Fruit fly (Drosophila melanogaster) whole organism, embryonic: ENCODE data around the gene CG45011.

Source experiments
- Abd-B ChIP-seq: fragments of 200-800 bp; sonication (Bioruptor generic); optimal IDR thresholded peaks from 2 replicates; lab custom pipeline; 2018; ENCODE audit warnings: missing biosample characterization, mild to moderate bottlenecking, missing genetic modification characterization, moderate library complexity
- B-H1 ChIP-seq: fragments of 200-800 bp; sonication (Bioruptor generic); IDR thresholded peaks from 3 replicates; pipeline ENCODE4 v1.3.6; 2022; ENCODE audit warnings: missing biosample characterization, missing genetic modification characterization
- B-H2 ChIP-seq: fragments of 200-800 bp; sonication (Bioruptor generic); optimal IDR thresholded peaks from 2 replicates; lab custom pipeline; 2018; ENCODE audit warnings: missing biosample characterization, mild to moderate bottlenecking, missing genetic modification characterization
- BEAF-32 ChIP-seq: fragments of 200-800 bp; sonication (Bioruptor generic); optimal IDR thresholded peaks from 3 replicates; lab custom pipeline; 2017; ENCODE audit warnings: missing biosample characterization, missing genetic modification characterization, mild to moderate bottlenecking, moderate library complexity, missing genetic modification reagents
- C15 ChIP-seq: fragments of 200-800 bp; sonication (Bioruptor generic); IDR thresholded peaks from 3 replicates; pipeline ENCODE4 v1.3.6; 2022; ENCODE audit warnings: missing biosample characterization, missing genetic modification characterization
- CG10147 ChIP-seq: fragments of 200-800 bp; sonication (Bioruptor generic); optimal IDR thresholded peaks from 2 replicates; lab custom pipeline; 2019; ENCODE audit warnings: missing biosample characterization, mild to moderate bottlenecking, missing genetic modification characterization, moderate library complexity
- CG10321 ChIP-seq: fragments of 200-800 bp; sonication (Bioruptor generic); IDR thresholded peaks from 2 replicates; pipeline ENCODE4 v1.3.6; 2022; ENCODE audit warnings: missing biosample characterization, missing genetic modification characterization
- CG10959 ChIP-seq: fragments of 200-800 bp; sonication (Bioruptor generic); IDR thresholded peaks from 2 replicates; pipeline ENCODE4 v1.3.6; 2022; ENCODE audit warnings: missing biosample characterization, missing genetic modification characterization
- CG11093 ChIP-seq: fragments of 200-800 bp; sonication (Bioruptor generic); IDR thresholded peaks from 3 replicates; pipeline ENCODE4 v1.3.6; 2022; ENCODE audit warnings: missing biosample characterization, missing genetic modification characterization
- CG11560 ChIP-seq: fragments of 200-800 bp; sonication (Bioruptor generic); IDR thresholded peaks from 3 replicates; pipeline ENCODE4 v1.3.6; 2022; ENCODE audit warnings: missing biosample characterization, missing genetic modification characterization
- CG12104 ChIP-seq: fragments of 200-800 bp; sonication (Bioruptor generic); optimal IDR thresholded peaks from 3 replicates; lab custom pipeline; 2016; ENCODE audit warnings: missing biosample characterization, missing genetic modification characterization
- CG12391 ChIP-seq: fragments of 200-800 bp; sonication (Bioruptor generic); optimal IDR thresholded peaks from 3 replicates; lab custom pipeline; 2018; ENCODE audit warnings: missing biosample characterization, mild to moderate bottlenecking, missing genetic modification characterization, moderate library complexity
- CG12942 ChIP-seq: fragments of 200-800 bp; sonication (Bioruptor generic); optimal IDR thresholded peaks from 3 replicates; lab custom pipeline; 2016; ENCODE audit warnings: missing biosample characterization, missing genetic modification characterization
- CG14860 ChIP-seq: fragments of 200-800 bp; sonication (Bioruptor generic); IDR thresholded peaks from 3 replicates; pipeline ENCODE4 v1.3.6; 2022; ENCODE audit warnings: missing biosample characterization, missing genetic modification characterization; ENCODE audit not compliant: partially characterized antibody
- CG1647 ChIP-seq: fragments of 200-800 bp; sonication (Bioruptor generic); optimal IDR thresholded peaks from 3 replicates; lab custom pipeline; 2016; ENCODE audit warnings: missing biosample characterization, missing genetic modification characterization
- CG17328 ChIP-seq: fragments of 200-800 bp; sonication (Bioruptor generic); IDR thresholded peaks from 2 replicates; pipeline ENCODE4 v1.3.6; 2022; ENCODE audit warnings: missing biosample characterization, missing genetic modification characterization
- CG17829 ChIP-seq: fragments of 200-800 bp; optimal IDR thresholded peaks from 2 replicates; lab custom pipeline; 2019; ENCODE audit warnings: missing biosample characterization, mild to moderate bottlenecking, missing genetic modification characterization, moderate library complexity
- CG30020 ChIP-seq: fragments of 200-800 bp; optimal IDR thresholded peaks from 2 replicates; lab custom pipeline; 2019; ENCODE audit warnings: missing biosample characterization, mild to moderate bottlenecking, missing genetic modification characterization, moderate library complexity
- CG33557 ChIP-seq: fragments of 200-800 bp; sonication (Bioruptor generic); optimal IDR thresholded peaks from 2 replicates; lab custom pipeline; 2019; ENCODE audit warnings: missing biosample characterization, mild to moderate bottlenecking, missing genetic modification characterization, moderate library complexity
- CG4282 ChIP-seq: fragments of 200-800 bp; sonication (Bioruptor generic); optimal IDR thresholded peaks from 2 replicates; lab custom pipeline; 2016; ENCODE audit warnings: missing biosample characterization, missing genetic modification characterization
- CG4404 ChIP-seq: fragments of 200-800 bp; sonication (Bioruptor generic); IDR thresholded peaks from 2 replicates; pipeline ENCODE4 v1.3.6; 2022; ENCODE audit warnings: missing biosample characterization, missing genetic modification characterization
- CG5245 ChIP-seq: fragments of 200-800 bp; sonication (Bioruptor generic); optimal IDR thresholded peaks from 3 replicates; lab custom pipeline; 2016; ENCODE audit warnings: missing biosample characterization, missing genetic modification characterization
- CG5953 ChIP-seq: fragments of 200-800 bp; sonication (Bioruptor generic); IDR thresholded peaks from 2 replicates; pipeline ENCODE4 v1.3.6; 2022; ENCODE audit warnings: missing biosample characterization, missing genetic modification characterization
- CG6813 ChIP-seq: fragments of 200-800 bp; sonication (Bioruptor generic); optimal IDR thresholded peaks from 2 replicates; lab custom pipeline; 2017; ENCODE audit warnings: missing biosample characterization, missing genetic modification characterization, mild to moderate bottlenecking, moderate library complexity, missing genetic modification reagents
- CG7786 ChIP-seq: fragments of 200-800 bp; sonication (Bioruptor generic); optimal IDR thresholded peaks from 2 replicates; lab custom pipeline; 2016; ENCODE audit warnings: missing biosample characterization, missing genetic modification characterization
- CG7987 ChIP-seq: fragments of 200-800 bp; sonication (Bioruptor generic); optimal IDR thresholded peaks from 2 replicates; lab custom pipeline; 2018; ENCODE audit warnings: missing biosample characterization, mild to moderate bottlenecking, missing genetic modification characterization, moderate library complexity
- CG8281 ChIP-seq: fragments of 200-800 bp; sonication (Bioruptor generic); optimal IDR thresholded peaks from 2 replicates; lab custom pipeline; 2018; ENCODE audit warnings: missing biosample characterization, mild to moderate bottlenecking, missing genetic modification characterization, moderate library complexity
- CG8359 ChIP-seq: fragments of 200-800 bp; sonication (Bioruptor generic); optimal IDR thresholded peaks from 2 replicates; lab custom pipeline; 2017; ENCODE audit warnings: missing biosample characterization, mild to moderate bottlenecking, missing genetic modification characterization, borderline replicate concordance
- CG9932 ChIP-seq: fragments of 200-800 bp; sonication (Bioruptor generic); IDR thresholded peaks from 2 replicates; pipeline ENCODE4 v1.3.6; 2022; ENCODE audit warnings: missing biosample characterization, missing genetic modification characterization
- Hmr ChIP-seq: fragments of 200-800 bp; sonication (Bioruptor generic); optimal IDR thresholded peaks from 3 replicates; lab custom pipeline; 2017; ENCODE audit warnings: mild to moderate bottlenecking, missing biosample characterization, missing genetic modification reagents, missing genetic modification characterization
- Hsf ChIP-seq: fragments of 200-800 bp; sonication (Bioruptor generic); optimal IDR thresholded peaks from 3 replicates; lab custom pipeline; 2016; ENCODE audit warnings: missing biosample characterization, missing genetic modification characterization
- Kr ChIP-seq: fragments of 200-800 bp; sonication (Bioruptor generic); optimal IDR thresholded peaks from 2 replicates; lab custom pipeline; 2017; ENCODE audit warnings: missing biosample characterization, mild to moderate bottlenecking, missing genetic modification characterization
- NfI ChIP-seq: fragments of 200-800 bp; sonication (Bioruptor generic); optimal IDR thresholded peaks from 3 replicates; lab custom pipeline; 2018; ENCODE audit warnings: missing biosample characterization, mild to moderate bottlenecking, missing genetic modification characterization, moderate library complexity
- Opbp ChIP-seq: fragments of 200-800 bp; sonication (Bioruptor generic); IDR thresholded peaks from 3 replicates; pipeline ENCODE4 v1.3.6; 2022; ENCODE audit warnings: missing biosample characterization, missing genetic modification characterization; ENCODE audit not compliant: partially characterized antibody
- ci ChIP-seq: fragments of 200-800 bp; sonication (Bioruptor generic); IDR thresholded peaks from 3 replicates; pipeline ENCODE4 v1.3.6; 2022; ENCODE audit warnings: missing biosample characterization, missing genetic modification characterization
- corto ChIP-seq: fragments of 200-800 bp; sonication (Bioruptor generic); optimal IDR thresholded peaks from 2 replicates; lab custom pipeline; 2016; ENCODE audit warnings: missing biosample characterization, mild to moderate bottlenecking, missing genetic modification characterization, moderate library complexity
- fru ChIP-seq: fragments of >200 bp; optimal IDR thresholded peaks from 2 replicates; lab custom pipeline; 2017
- gce ChIP-seq: fragments of 200-800 bp; sonication (Bioruptor generic); IDR thresholded peaks from 3 replicates; pipeline ENCODE4 v1.3.6; 2022; ENCODE audit warnings: missing biosample characterization, missing genetic modification characterization
- gt ChIP-seq: fragments of 200-800 bp; sonication (Bioruptor generic); IDR thresholded peaks from 2 replicates; pipeline ENCODE4 v1.3.6; 2022; ENCODE audit warnings: missing biosample characterization, missing genetic modification characterization
- insv ChIP-seq, 2 experiments: fragments of 200-800 bp; sonication (Bioruptor generic); optimal IDR thresholded peaks; 3 replicates each; lab custom pipeline; 2016 to 2018; ENCODE audit warnings: missing biosample characterization in 2 of 2, missing genetic modification characterization in 2 of 2
- luna ChIP-seq: fragments of 200-800 bp; sonication (Bioruptor generic); optimal IDR thresholded peaks from 2 replicates; lab custom pipeline; 2016; ENCODE audit warnings: missing biosample characterization, missing genetic modification characterization
- nom ChIP-seq: fragments of 200-800 bp; sonication (Bioruptor generic); optimal IDR thresholded peaks from 2 replicates; lab custom pipeline; 2017; ENCODE audit warnings: missing biosample characterization, missing genetic modification characterization, mild to moderate bottlenecking, moderate library complexity, missing genetic modification reagents
- pros ChIP-seq: fragments of 200-800 bp; sonication (Bioruptor generic); optimal IDR thresholded peaks from 3 replicates; lab custom pipeline; 2019; ENCODE audit warnings: missing biosample characterization, mild to moderate bottlenecking, missing genetic modification characterization, moderate library complexity
- sc ChIP-seq, 3 experiments: fragments of >200 bp in 2 of 3; fragments of 200-800 bp in 1 of 3; sonication (Bioruptor generic) in 1 of 3; optimal IDR thresholded peaks; 2 replicates in 2 of 3; 3 replicates in 1 of 3; lab custom pipeline; 2017; ENCODE audit warnings: mild to moderate bottlenecking in 1 of 3, missing biosample characterization in 1 of 3, missing genetic modification characterization in 1 of 3, missing genetic modification reagents in 1 of 3
- schlank ChIP-seq: fragments of 200-800 bp; sonication (Bioruptor generic); optimal IDR thresholded peaks from 2 replicates; lab custom pipeline; 2018; ENCODE audit warnings: missing biosample characterization, mild to moderate bottlenecking, missing genetic modification characterization
- sim ChIP-seq: fragments of 200-800 bp; sonication (Bioruptor generic); IDR thresholded peaks from 2 replicates; pipeline ENCODE4 v1.3.6; 2022; ENCODE audit warnings: missing biosample characterization, missing genetic modification characterization
- ssp ChIP-seq: fragments of 200-800 bp; sonication (Bioruptor generic); IDR thresholded peaks from 2 replicates; pipeline ENCODE4 v1.3.6; 2022; ENCODE audit warnings: missing biosample characterization, missing genetic modification characterization
- toy ChIP-seq: fragments of 200-800 bp; sonication (Bioruptor generic); IDR thresholded peaks from 2 replicates; pipeline ENCODE4 v1.3.6; 2022; ENCODE audit warnings: missing biosample characterization, missing genetic modification characterization
- vnd ChIP-seq: fragments of 200-800 bp; sonication (Bioruptor generic); IDR thresholded peaks from 3 replicates; pipeline ENCODE4 v1.3.6; 2022; ENCODE audit warnings: missing biosample characterization, missing genetic modification characterization; ENCODE audit not compliant: partially characterized antibody

The CG45011 gene

dm6 chr2L:11808702-11809583, 24.9 kb upstream of the CG45011 start, which contains the start of gene crol (continued):
- TF ChIP-seq luna (GFP tag; lab: Kevin White, UChicago) (no peak), ci (GFP tag; lab: Robert Waterston, UW) (peak; percentile 65), CG7987 (peak; percentile 24), vnd (GFP tag; lab: Robert Waterston, UW) (peak; percentile 72), CG5953 (no peak), gce (GFP tag; lab: Robert Waterston, UW) (no peak), CG11560 (tag; lab: Robert Waterston, UW) (no peak), CG8281 (no peak), CG11093 (no peak), schlank (no peak), CG7786 (GFP tag; lab: Kevin White, UChicago) (no peak), gt (GFP tag; lab: Robert Waterston, UW) (no peak), CG12942 (GFP tag; lab: Kevin White, UChicago) (peak; percentile 10), CG12391 (tag; lab: Kevin White, UChicago) (peak; percentile 55), toy (GFP tag; lab: Robert Waterston, UW) (no peak), sc (optimal IDR thresholded peaks at IDR 0.05; lab: Kevin White, UChicago) (no peak), sc (GFP tag; optimal IDR thresholded peaks at IDR 0.05; lab: Kevin White, UChicago) (no peak), CG8359 (GFP tag; lab: Kevin White, UChicago) (no peak), B-H1 (GFP tag; lab: Robert Waterston, UW) (no peak), CG17829 (tag; lab: Kevin White, UChicago) (peak; percentile 39), BEAF-32 (GFP tag; lab: Kevin White, UChicago) (peak; percentile 88), NfI (GFP tag; lab: Kevin White, UChicago) (no peak), CG30020 (tag; lab: Kevin White, UChicago) (peak; percentile 52), Kr (GFP tag; lab: Kevin White, UChicago) (no peak), Hsf (no peak), B-H2 (GFP tag; lab: Kevin White, UChicago) (no peak), Abd-B (GFP tag; lab: Kevin White, UChicago) (no peak), CG14860 (peak; percentile 59), pros (peak; percentile 89), CG6813 (GFP tag; lab: Kevin White, UChicago) (no peak), nom (GFP tag; lab: Kevin White, UChicago) (peak; percentile 66), CG9932 (GFP tag; lab: Robert Waterston, UW) (peak; percentile 59), CG33557 (GFP tag; lab: Kevin White, UChicago) (no peak), insv (GFP tag; optimal IDR thresholded peaks at IDR 0.05; lab: Kevin White, UChicago) (peak in 1 of 2 experiments; percentile 82), CG10147 (GFP tag; lab: Kevin White, UChicago) (no peak), CG12104 (GFP tag; lab: Kevin White, UChicago) (no peak), CG1647 (GFP tag; lab: Kevin White, UChicago) (no peak), CG10959 (no peak), CG4282 (GFP tag; lab: Kevin White, UChicago) (no peak), fru (lab: Kevin White, UChicago) (no peak), CG10321 (no peak), CG4404 (GFP tag; lab: Robert Waterston, UW) (no peak), corto (GFP tag; lab: Kevin White, UChicago) (no peak), Opbp (GFP tag; lab: Robert Waterston, UW) (peak; percentile 91), CG5245 (GFP tag; lab: Kevin White, UChicago) (peak; percentile 6), sim (GFP tag; lab: Robert Waterston, UW) (no peak), Hmr (peak; percentile 43), C15 (GFP tag; lab: Robert Waterston, UW) (no peak), CG17328 (GFP tag; lab: Robert Waterston, UW) (no peak), ssp (GFP tag; lab: Robert Waterston, UW) (no peak)
